Worm (Caenorhabditis elegans) whole organism, L2 larva: ENCODE data around the gene Y105C5A.9.
A peak's percentile ranks its signal among the peaks of the same experiment; 100 is the strongest.

Source experiments
- C34F6.9 ChIP-seq: fragments of 150-350 bp; optimal IDR thresholded peaks from 2 replicates; lab custom pipeline; 2014; ENCODE audit warnings: missing biosample characterization, missing genetic modification characterization
- ZK546.5 ChIP-seq: sonication (generic microtip); optimal IDR thresholded peaks from 2 replicates; lab custom pipeline; 2017; ENCODE audit warnings: missing biosample characterization, missing genetic modification characterization
- aly-2 ChIP-seq: fragments of 150-350 bp; optimal IDR thresholded peaks from 2 replicates; lab custom pipeline; 2014; ENCODE audit warnings: missing biosample characterization, missing genetic modification characterization
- ama-1 ChIP-seq: fragments of 150-350 bp; optimal IDR thresholded peaks from 2 replicates; lab custom pipeline; 2018; ENCODE audit warnings: inconsistent platforms
- blmp-1 ChIP-seq: sonication (generic microtip); optimal IDR thresholded peaks from 2 replicates; lab custom pipeline; 2017; ENCODE audit warnings: missing genetic modification characterization, mild to moderate bottlenecking, missing compliant biosample characterization, antibody characterized with exemption, moderate library complexity; ENCODE audit not compliant: insufficient read depth
- ceh-16 ChIP-seq: fragments of 150-350 bp; optimal IDR thresholded peaks from 2 replicates; lab custom pipeline; 2014; ENCODE audit warnings: missing biosample characterization, missing genetic modification characterization
- ceh-82 ChIP-seq: fragments of 150-350 bp; optimal IDR thresholded peaks from 2 replicates; lab custom pipeline; 2014; ENCODE audit warnings: missing biosample characterization, missing genetic modification characterization
- crh-2 ChIP-seq: sonication (generic microtip); optimal IDR thresholded peaks from 2 replicates; lab custom pipeline; 2017; ENCODE audit warnings: missing biosample characterization, missing genetic modification characterization
- dmd-4 ChIP-seq: sonication (generic microtip); optimal IDR thresholded peaks from 2 replicates; lab custom pipeline; 2017; ENCODE audit warnings: missing biosample characterization, missing genetic modification characterization
- egl-27 ChIP-seq: sonication (generic microtip); optimal IDR thresholded peaks from 3 replicates; lab custom pipeline; 2017; ENCODE audit warnings: missing biosample characterization, missing genetic modification reagents, missing genetic modification characterization
- elt-1 ChIP-seq: fragments of 150-350 bp; optimal IDR thresholded peaks from 2 replicates; lab custom pipeline; 2014; ENCODE audit warnings: missing biosample characterization, missing genetic modification characterization
- elt-3 ChIP-seq: sonication (generic microtip); optimal IDR thresholded peaks from 2 replicates; lab custom pipeline; 2017; ENCODE audit warnings: missing biosample characterization, missing genetic modification characterization
- fos-1 ChIP-seq: fragments of 150-350 bp; optimal IDR thresholded peaks from 2 replicates; lab custom pipeline; 2014; ENCODE audit warnings: missing biosample characterization, missing genetic modification characterization
- gmeb-1 ChIP-seq: fragments of 150-350 bp; optimal IDR thresholded peaks from 2 replicates; lab custom pipeline; 2014; ENCODE audit warnings: missing biosample characterization, missing genetic modification characterization
- lin-13 ChIP-seq: fragments of 150-350 bp; optimal IDR thresholded peaks from 2 replicates; lab custom pipeline; 2014; ENCODE audit warnings: missing biosample characterization, missing genetic modification reagents, missing genetic modification characterization
- lin-39 ChIP-seq: fragments of 150-350 bp; optimal IDR thresholded peaks from 2 replicates; lab custom pipeline; 2014; ENCODE audit warnings: missing biosample characterization, missing genetic modification reagents, missing genetic modification characterization
- lsy-2 ChIP-seq, 2 experiments: fragments of 150-350 bp in 1 of 2; sonication (generic microtip) in 1 of 2; optimal IDR thresholded peaks; 2 replicates each; lab custom pipeline; 2014 to 2017; ENCODE audit warnings: missing biosample characterization in 2 of 2, missing genetic modification characterization in 2 of 2
- mab-5 ChIP-seq: fragments of 150-350 bp; optimal IDR thresholded peaks from 2 replicates; lab custom pipeline; 2014; ENCODE audit warnings: missing biosample characterization, missing genetic modification characterization
- mbf-1 ChIP-seq: sonication (generic microtip); optimal IDR thresholded peaks from 2 replicates; lab custom pipeline; 2017; ENCODE audit warnings: missing biosample characterization, missing genetic modification characterization
- mdl-1 ChIP-seq, 2 experiments: fragments of 150-350 bp in 1 of 2; sonication (generic microtip) in 1 of 2; optimal IDR thresholded peaks; 2 replicates each; lab custom pipeline; 2017; ENCODE audit warnings: missing biosample characterization in 2 of 2, missing genetic modification characterization in 2 of 2
- nhr-10 ChIP-seq: sonication (generic microtip); optimal IDR thresholded peaks from 2 replicates; lab custom pipeline; 2017; ENCODE audit warnings: missing biosample characterization, missing genetic modification characterization
- nhr-11 ChIP-seq: fragments of 150-350 bp; optimal IDR thresholded peaks from 2 replicates; lab custom pipeline; 2014; ENCODE audit warnings: missing biosample characterization, missing genetic modification characterization
- nhr-12 ChIP-seq: fragments of 150-350 bp; optimal IDR thresholded peaks from 2 replicates; lab custom pipeline; 2014; ENCODE audit warnings: missing biosample characterization, missing genetic modification characterization
- nhr-129 ChIP-seq: fragments of 150-350 bp; optimal IDR thresholded peaks from 2 replicates; lab custom pipeline; 2014; ENCODE audit warnings: missing biosample characterization, missing genetic modification characterization
- nhr-21 ChIP-seq: fragments of 150-350 bp; optimal IDR thresholded peaks from 2 replicates; lab custom pipeline; 2014; ENCODE audit warnings: missing biosample characterization, missing genetic modification characterization
- nhr-23 ChIP-seq: fragments of 150-350 bp; optimal IDR thresholded peaks from 2 replicates; lab custom pipeline; 2014; ENCODE audit warnings: missing biosample characterization, missing genetic modification reagents, missing genetic modification characterization
- nhr-237 ChIP-seq: fragments of 150-350 bp; optimal IDR thresholded peaks from 2 replicates; lab custom pipeline; 2014; ENCODE audit warnings: missing biosample characterization, missing genetic modification characterization
- nhr-25 ChIP-seq: fragments of 150-350 bp; sonication (generic microtip); optimal IDR thresholded peaks from 3 replicates; lab custom pipeline; 2014; ENCODE audit warnings: missing biosample characterization, missing genetic modification characterization
- nhr-6 ChIP-seq: fragments of 150-350 bp; optimal IDR thresholded peaks from 2 replicates; lab custom pipeline; 2014; ENCODE audit warnings: missing biosample characterization, missing genetic modification characterization
- nhr-77 ChIP-seq: fragments of 150-350 bp; optimal IDR thresholded peaks from 2 replicates; lab custom pipeline; 2014; ENCODE audit warnings: missing biosample characterization, missing genetic modification characterization
- peb-1 ChIP-seq: fragments of 150-350 bp; optimal IDR thresholded peaks from 2 replicates; lab custom pipeline; 2014; ENCODE audit warnings: missing biosample characterization, missing genetic modification characterization
- sem-4 ChIP-seq: fragments of 150-350 bp; optimal IDR thresholded peaks from 2 replicates; lab custom pipeline; 2014; ENCODE audit warnings: missing biosample characterization, missing genetic modification reagents, missing genetic modification characterization
- sma-3 ChIP-seq: sonication (generic microtip); optimal IDR thresholded peaks from 2 replicates; lab custom pipeline; 2016; ENCODE audit warnings: missing genetic modification reagents, missing genetic modification characterization, missing compliant biosample characterization
- sma-9 ChIP-seq, 2 experiments: fragments of 150-350 bp in 1 of 2; sonication (generic microtip) in 1 of 2; optimal IDR thresholded peaks; 2 replicates each; lab custom pipeline; 2014 to 2016; ENCODE audit warnings: missing genetic modification characterization in 2 of 2, mild to moderate bottlenecking in 1 of 2, missing biosample characterization in 1 of 2, missing compliant biosample characterization in 1 of 2, missing genetic modification reagents in 1 of 2, moderate library complexity in 1 of 2
- snpc-4 ChIP-seq: fragments of 150-350 bp; optimal IDR thresholded peaks from 2 replicates; lab custom pipeline; 2014; ENCODE audit warnings: missing biosample characterization, missing genetic modification characterization
- unc-39 ChIP-seq: fragments of 150-350 bp; optimal IDR thresholded peaks from 2 replicates; lab custom pipeline; 2014; ENCODE audit warnings: missing biosample characterization, missing genetic modification characterization
- unc-55 ChIP-seq: fragments of 150-350 bp; sonication (generic microtip); optimal IDR thresholded peaks from 3 replicates; lab custom pipeline; 2014; ENCODE audit warnings: missing biosample characterization, missing genetic modification reagents, missing genetic modification characterization
- unc-62 ChIP-seq: fragments of 150-350 bp; optimal IDR thresholded peaks from 2 replicates; lab custom pipeline; 2014; ENCODE audit warnings: missing biosample characterization, missing genetic modification reagents, missing genetic modification characterization
- zag-1 ChIP-seq: fragments of 150-350 bp; optimal IDR thresholded peaks from 2 replicates; lab custom pipeline; 2014; ENCODE audit warnings: missing biosample characterization, missing genetic modification characterization
- ztf-11 ChIP-seq: sonication (generic microtip); optimal IDR thresholded peaks from 2 replicates; lab custom pipeline; 2017; ENCODE audit warnings: missing biosample characterization, missing genetic modification characterization
- ztf-4 ChIP-seq: fragments of 150-350 bp; optimal IDR thresholded peaks from 2 replicates; lab custom pipeline; 2014; ENCODE audit warnings: missing biosample characterization, missing genetic modification characterization

Gene Y105C5A.9

ce11 chrIV:15646418-15647220 lies 15.3 kb downstream of the Y105C5A.9 start, which contains the start of the genes Y105C5A.1268 and Y105C5A.1272 (continued):
- peak; percentile 88 for TF ChIP-seq egl-27 (tag; lab: Kevin White, UChicago)

- TF ChIP-seq ZK546.5 (tag; lab: Kevin White, UChicago) (no peak), nhr-23 (tag; lab: Kevin White, UChicago) (no peak), lin-39 (tag; lab: Kevin White, UChicago) (no peak), nhr-129 (tag; lab: Kevin White, UChicago) (no peak), fos-1 (tag; lab: Kevin White, UChicago) (no peak), crh-2 (tag; lab: Kevin White, UChicago) (no peak), peb-1 (no peak), nhr-6 (no peak), unc-62 (no peak), ztf-4 (tag; lab: Kevin White, UChicago) (no peak), C34F6.9 (no peak), aly-2 (tag; lab: Kevin White, UChicago) (no peak), dmd-4 (tag; lab: Kevin White, UChicago) (no peak), zag-1 (tag; lab: Kevin White, UChicago) (no peak)
These were observed 16.9 kb downstream of the Y105C5A.9 start for ce11 chrIV:15648245-15648644.

- no peak for TF ChIP-seq nhr-12 (tag; lab: Kevin White, UChicago)
- TF ChIP-seq unc-39 (tag; lab: Kevin White, UChicago) = no peak
- TF ChIP-seq ztf-11 = no peak
- TF ChIP-seq ceh-82 (tag; lab: Kevin White, UChicago) = no peak
- no peak for TF ChIP-seq lin-13 (GFP tag; lab: Kevin White, UChicago)
- TF ChIP-seq elt-3 (tag; lab: Kevin White, UChicago) = no peak
- TF ChIP-seq ama-1 = no peak
- no peak for TF ChIP-seq sem-4 (tag; lab: Kevin White, UChicago)
- TF ChIP-seq elt-1 (tag; lab: Kevin White, UChicago) = no peak
- no peak for TF ChIP-seq zag-1 (tag; lab: Kevin White, UChicago)
- TF ChIP-seq snpc-4 (tag; lab: Kevin White, UChicago) = no peak
- no peak for TF ChIP-seq nhr-77 (tag; lab: Kevin White, UChicago)
- TF ChIP-seq gmeb-1 (tag; lab: Kevin White, UChicago) = no peak
- no peak for TF ChIP-seq mab-5 (tag; lab: Kevin White, UChicago)
These were observed 27.1 kb downstream of the Y105C5A.9 start for ce11 chrIV:15658444-15658843.

- TF ChIP-seq nhr-77 (tag; lab: Kevin White, UChicago) (no peak), sem-4 (tag; lab: Kevin White, UChicago) (no peak), snpc-4 (tag; lab: Kevin White, UChicago) (no peak), aly-2 (tag; lab: Kevin White, UChicago) (no peak), nhr-10 (no peak), crh-2 (tag; lab: Kevin White, UChicago) (no peak), dmd-4 (tag; lab: Kevin White, UChicago) (no peak), sma-9 (GFP tag; optimal IDR thresholded peaks at IDR 0.05; lab: Kevin White, UChicago) (no peak), sma-9 (tag; optimal IDR thresholded peaks at IDR 0.05; lab: Kevin White, UChicago) (no peak), fos-1 (tag; lab: Kevin White, UChicago) (peak; percentile 37), ZK546.5 (tag; lab: Kevin White, UChicago) (no peak), nhr-11 (tag; lab: Kevin White, UChicago) (no peak), zag-1 (tag; lab: Kevin White, UChicago) (no peak), C34F6.9 (no peak), nhr-237 (tag; lab: Kevin White, UChicago) (no peak), nhr-21 (tag; lab: Kevin White, UChicago) (no peak), ceh-16 (tag; lab: Kevin White, UChicago) (no peak), blmp-1 (tag; lab: Kevin White, UChicago) (peak; percentile 34), unc-62 (no peak), lin-39 (tag; lab: Kevin White, UChicago) (no peak), ztf-4 (tag; lab: Kevin White, UChicago) (no peak), nhr-25 (tag; lab: Kevin White, UChicago) (peak; percentile 37), nhr-12 (tag; lab: Kevin White, UChicago) (no peak), elt-1 (tag; lab: Kevin White, UChicago) (no peak), ceh-82 (tag; lab: Kevin White, UChicago) (no peak), unc-55 (GFP tag; lab: Kevin White, UChicago) (no peak), sma-3 (peak; percentile 42), mbf-1 (tag; lab: Kevin White, UChicago) (no peak), ama-1 (no peak), unc-39 (tag; lab: Kevin White, UChicago) (no peak), mdl-1 (tag; optimal IDR thresholded peaks at IDR 0.05; lab: Kevin White, UChicago) (no peak), lsy-2 (tag; optimal IDR thresholded peaks at IDR 0.05; lab: Kevin White, UChicago) (no peak)
These were observed 41.7 kb downstream of the Y105C5A.9 start for ce11 chrIV:15672994-15673393.
